2 fruit fly cellular contexts compared by ENCODE assay signal in the genomic region with DNA sequence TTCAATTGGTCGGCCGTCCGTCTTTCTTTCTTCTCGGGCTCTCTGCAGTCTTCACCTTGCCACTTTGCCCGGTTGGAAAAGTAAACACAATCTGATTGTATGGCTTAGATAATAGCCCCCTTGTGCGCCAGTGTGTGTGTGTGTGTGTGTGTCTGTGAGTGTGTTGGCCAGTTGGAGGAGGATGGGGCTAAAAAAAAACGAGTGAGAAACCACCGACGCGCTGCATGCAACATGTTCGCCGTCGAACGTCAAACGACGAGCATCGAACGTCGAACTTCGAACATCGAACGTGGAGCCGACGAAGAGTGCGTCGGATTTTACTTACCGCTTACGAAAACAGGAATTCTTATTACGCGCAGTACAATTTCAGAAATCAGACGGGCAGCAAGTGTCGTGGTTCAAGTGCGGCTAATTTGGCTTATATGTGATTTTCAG.
TF ChIP-seq lines count a peak whose summit lies in the region.

A gene (plus strand): TSS at position 355 of the 435 bp plus-strand sequence.

TF ChIP-seq in whole organism, embryonic, 481 proteins besides CTCF, POLR2A, EP300 and RAD21 (continued from another document):
- TF ChIP-seq unpg (GFP tag; optimal IDR thresholded peaks at IDR 0.05; lab: Kevin White, UChicago) (peak; percentile 0), CG34224 (GFP tag; IDR thresholded peaks at IDR 0.05; lab: Robert Waterston, UW; ENCODE audit: partially characterized antibody) (peak; percentile 20; the same call in 1 of the 3 replicates), CG8944 (GFP tag; optimal IDR thresholded peaks at IDR 0.05; lab: Kevin White, UChicago) (no peak), lbe (GFP tag; optimal IDR thresholded peaks at IDR 0.05; lab: Kevin White, UChicago) (no peak), mam (GFP tag; optimal IDR thresholded peaks at IDR 0.05; lab: Kevin White, UChicago) (no peak), Med (GFP tag; lab: Kevin White, UChicago) (peak; percentile 71), sd (tag; optimal IDR thresholded peaks at IDR 0.05; lab: Kevin White, UChicago) (peak; percentile 34), CG9437 (GFP tag; optimal IDR thresholded peaks at IDR 0.05; lab: Kevin White, UChicago) (peak; percentile 17), psq (GFP tag; optimal IDR thresholded peaks at IDR 0.05; lab: Kevin White, UChicago) (no peak), sens (GFP tag; lab: Kevin White, UChicago) (peak; percentile 38), Drgx (GFP tag; IDR thresholded peaks at IDR 0.05; lab: Robert Waterston, UW) (0 out of 2 replicates have a peak, but pooled peaks have one; percentile 15), Jarid2 (GFP tag; optimal IDR thresholded peaks at IDR 0.05; lab: Kevin White, UChicago) (peak; percentile 77), Pdp1 (GFP tag; optimal IDR thresholded peaks at IDR 0.05; lab: Kevin White, UChicago) (peak in 1 of 2 experiments; percentile 79), ash1 (GFP tag; optimal IDR thresholded peaks at IDR 0.05; lab: Kevin White, UChicago) (peak; percentile 16), abd-A (tag; optimal IDR thresholded peaks at IDR 0.05; lab: Kevin White, UChicago) (peak; percentile 33), CG32767 (GFP tag; IDR thresholded peaks at IDR 0.05; lab: Robert Waterston, UW) (no peak; the same call in 1 of the 2 replicates), lab (GFP tag; optimal IDR thresholded peaks at IDR 0.05; lab: Kevin White, UChicago) (peak; percentile 29), CG13894 (tag; optimal IDR thresholded peaks at IDR 0.05; lab: Kevin White, UChicago) (peak; percentile 12), CG5180 (GFP tag; optimal IDR thresholded peaks at IDR 0.05; lab: Kevin White, UChicago) (peak; percentile 99), kni (GFP tag; optimal IDR thresholded peaks at IDR 0.05; lab: Kevin White, UChicago) (peak; percentile 9), chinmo (GFP tag; IDR thresholded peaks at IDR 0.05; lab: Robert Waterston, UW; ENCODE audit: partially characterized antibody) (0 out of 4 replicates have a peak, but pooled peaks have one; percentile 46), ken (GFP tag; IDR thresholded peaks at IDR 0.05; lab: Robert Waterston, UW) (no peak), Kr (GFP tag; optimal IDR thresholded peaks at IDR 0.05; lab: Kevin White, UChicago) (peak; percentile 28), CG6813 (GFP tag; optimal IDR thresholded peaks at IDR 0.05; lab: Kevin White, UChicago) (peak; percentile 43), CG7556 (GFP tag; optimal IDR thresholded peaks at IDR 0.05; lab: Kevin White, UChicago) (no peak), CG17829 (tag; optimal IDR thresholded peaks at IDR 0.05; lab: Kevin White, UChicago) (peak; percentile 3), hkb (optimal IDR thresholded peaks at IDR 0.05; lab: Kevin White, UChicago) (no peak), hkb (GFP tag; IDR thresholded peaks at IDR 0.05; lab: Robert Waterston, UW) (0 out of 2 replicates have a peak, but pooled peaks have one; percentile 6), chm (GFP tag; IDR thresholded peaks at IDR 0.05; lab: Robert Waterston, UW) (peak; percentile 62), CG2199 (GFP tag; IDR thresholded peaks at IDR 0.05; lab: Robert Waterston, UW) (peak; percentile 33; the same call in 2 of the 3 replicates), Elba2 (GFP tag; optimal IDR thresholded peaks at IDR 0.05; lab: Kevin White, UChicago) (no peak), Deaf1 (tag; optimal IDR thresholded peaks at IDR 0.05; lab: Kevin White, UChicago) (peak; percentile 92), CG10209 (GFP tag; optimal IDR thresholded peaks at IDR 0.05; lab: Kevin White, UChicago) (no peak), Mad (GFP tag; optimal IDR thresholded peaks at IDR 0.05; lab: Kevin White, UChicago) (no peak), CG12769 (tag; optimal IDR thresholded peaks at IDR 0.05; lab: Kevin White, UChicago) (peak; percentile 80), Nf-YC (tag; optimal IDR thresholded peaks at IDR 0.05; lab: Kevin White, UChicago) (peak; percentile 89), oc (tag; optimal IDR thresholded peaks at IDR 0.05; lab: Kevin White, UChicago) (peak; percentile 1), crol (GFP tag; IDR thresholded peaks at IDR 0.05; lab: Robert Waterston, UW) (peak; percentile 30; the same call in 1 of the 2 replicates), grn (GFP tag; optimal IDR thresholded peaks at IDR 0.05; lab: Kevin White, UChicago) (peak; percentile 95), CG12299 (tag; optimal IDR thresholded peaks at IDR 0.05; lab: Kevin White, UChicago) (no peak), cg (GFP tag; optimal IDR thresholded peaks at IDR 0.05; lab: Kevin White, UChicago) (peak; percentile 89), z (GFP tag; IDR thresholded peaks at IDR 0.05; lab: Robert Waterston, UW) (peak; percentile 94), CG8290 (GFP tag; optimal IDR thresholded peaks at IDR 0.05; lab: Kevin White, UChicago) (no peak), CG8290 (tag; optimal IDR thresholded peaks at IDR 0.05; lab: Kevin White, UChicago) (peak in 1 of 2 experiments; percentile 23), pros (GFP tag; optimal IDR thresholded peaks at IDR 0.05; lab: Kevin White, UChicago) (peak; percentile 24), CG7987 (GFP tag; optimal IDR thresholded peaks at IDR 0.05; lab: Kevin White, UChicago) (peak; percentile 19), CG10321 (GFP tag; IDR thresholded peaks at IDR 0.05; lab: Robert Waterston, UW) (no peak), ci (GFP tag; IDR thresholded peaks at IDR 0.05; lab: Robert Waterston, UW) (0 out of 3 replicates have a peak, but pooled peaks have one; percentile 47)

TF ChIP-seq in whole organism, prepupa, 60 proteins besides CTCF, POLR2A, EP300 and RAD21 (continued from another document):
- no peak for TF ChIP-seq acj6 (GFP tag; optimal IDR thresholded peaks at IDR 0.05; lab: Kevin White, UChicago)
- no peak for TF ChIP-seq Hr38 (GFP tag; optimal IDR thresholded peaks at IDR 0.05; lab: Kevin White, UChicago)
- TF ChIP-seq CG15336 (GFP tag; IDR thresholded peaks at IDR 0.05; lab: Robert Waterston, UW): peak; percentile 54
- TF ChIP-seq dac (GFP tag; optimal IDR thresholded peaks at IDR 0.05; lab: Kevin White, UChicago): peak; percentile 43
- TF ChIP-seq CG3919 (GFP tag; optimal IDR thresholded peaks at IDR 0.05; lab: Kevin White, UChicago): no peak
- TF ChIP-seq fkh (GFP tag; optimal IDR thresholded peaks at IDR 0.05; lab: Kevin White, UChicago): peak; percentile 83
- no peak for TF ChIP-seq CG11762 (GFP tag; optimal IDR thresholded peaks at IDR 0.05; lab: Kevin White, UChicago; ENCODE audit: insufficient read depth)
- TF ChIP-seq ss (GFP tag; optimal IDR thresholded peaks at IDR 0.05; lab: Kevin White, UChicago): no peak
- TF ChIP-seq salr (GFP tag; optimal IDR thresholded peaks at IDR 0.05; lab: Kevin White, UChicago): peak in 1 of 2 experiments; percentile 20
- TF ChIP-seq eg (GFP tag; IDR thresholded peaks at IDR 0.05; lab: Robert Waterston, UW): peak; percentile 48; the same call in 1 of the 3 replicates
- TF ChIP-seq CG11902 (GFP tag; optimal IDR thresholded peaks at IDR 0.05; lab: Kevin White, UChicago): no peak
- TF ChIP-seq CG31627 (GFP tag; optimal IDR thresholded peaks at IDR 0.05; lab: Kevin White, UChicago): no peak
- no peak for TF ChIP-seq CG9139 (GFP tag; optimal IDR thresholded peaks at IDR 0.05; lab: Kevin White, UChicago)
- TF ChIP-seq CG1621 (tag; optimal IDR thresholded peaks at IDR 0.05; lab: Kevin White, UChicago): peak; percentile 30
- TF ChIP-seq Ets96B (tag; optimal IDR thresholded peaks at IDR 0.05; lab: Kevin White, UChicago): no peak
- TF ChIP-seq Blimp-1 (GFP tag; optimal IDR thresholded peaks at IDR 0.05; lab: Kevin White, UChicago): no peak
- no peak for TF ChIP-seq lz (GFP tag; optimal IDR thresholded peaks at IDR 0.05; lab: Kevin White, UChicago)
- no peak for TF ChIP-seq CG8319 (GFP tag; optimal IDR thresholded peaks at IDR 0.05; lab: Kevin White, UChicago)
- no peak for TF ChIP-seq CG3032 (tag; optimal IDR thresholded peaks at IDR 0.05; lab: Kevin White, UChicago)
- peak; percentile 13 for TF ChIP-seq Sox102F (GFP tag; optimal IDR thresholded peaks at IDR 0.05; lab: Kevin White, UChicago)
- TF ChIP-seq CG6808 (GFP tag; optimal IDR thresholded peaks at IDR 0.05; lab: Kevin White, UChicago): no peak
- no peak for TF ChIP-seq OdsH (GFP tag; optimal IDR thresholded peaks at IDR 0.05; lab: Kevin White, UChicago)
- no peak for TF ChIP-seq Met (GFP tag; optimal IDR thresholded peaks at IDR 0.05; lab: Kevin White, UChicago)
- TF ChIP-seq topi (GFP tag; optimal IDR thresholded peaks at IDR 0.05; lab: Kevin White, UChicago): no peak
- no peak for TF ChIP-seq spab (GFP tag; optimal IDR thresholded peaks at IDR 0.05; lab: Kevin White, UChicago)
- no peak for TF ChIP-seq CG11294 (GFP tag; IDR thresholded peaks at IDR 0.05; lab: Robert Waterston, UW)
- no peak for TF ChIP-seq Sox15 (GFP tag; optimal IDR thresholded peaks at IDR 0.05; lab: Kevin White, UChicago)
- TF ChIP-seq svp (GFP tag; lab: Kevin White, UChicago): no peak
- TF ChIP-seq CG8632 (GFP tag; optimal IDR thresholded peaks at IDR 0.05; lab: Kevin White, UChicago): no peak
- no peak for TF ChIP-seq CG10631 (GFP tag; optimal IDR thresholded peaks at IDR 0.05; lab: Kevin White, UChicago)
- no peak for TF ChIP-seq fd85E (GFP tag; optimal IDR thresholded peaks at IDR 0.05; lab: Kevin White, UChicago)
- no peak for TF ChIP-seq Gug (GFP tag; IDR thresholded peaks at IDR 0.05; lab: Robert Waterston, UW)
- no peak for TF ChIP-seq Eip75B (GFP tag; optimal IDR thresholded peaks at IDR 0.05; lab: Kevin White, UChicago)
- no peak for TF ChIP-seq dsx (GFP tag; optimal IDR thresholded peaks at IDR 0.05; lab: Kevin White, UChicago; ENCODE audit: poor library complexity, severe bottlenecking)
- no peak for TF ChIP-seq Hr4 (GFP tag; optimal IDR thresholded peaks at IDR 0.05; lab: Kevin White, UChicago)
- peak; percentile 39 for TF ChIP-seq net (GFP tag; optimal IDR thresholded peaks at IDR 0.05; lab: Kevin White, UChicago)
- TF ChIP-seq pdm3 (GFP tag; optimal IDR thresholded peaks at IDR 0.05; lab: Kevin White, UChicago): no peak
